Worm (Caenorhabditis elegans) whole organism, L1 larva: ENCODE data around the gene mrpl-35.

Source experiments
- aly-2 ChIP-seq: fragments of 150-350 bp; optimal IDR thresholded peaks from 2 replicates; lab custom pipeline; 2014; ENCODE audit warnings: missing biosample characterization, missing genetic modification characterization
- ets-5 ChIP-seq: fragments of 200-800 bp; sonication (Bioruptor generic); IDR thresholded peaks from 2 replicates; pipeline ENCODE4 v1.3.6; 2022; ENCODE audit warnings: missing genetic modification characterization, missing compliant biosample characterization
- jun-1 ChIP-seq: fragments of 150-350 bp; optimal IDR thresholded peaks from 2 replicates; lab custom pipeline; 2014; ENCODE audit warnings: missing biosample characterization, missing genetic modification reagents, missing genetic modification characterization
- lir-3 ChIP-seq: sonication (generic microtip); optimal IDR thresholded peaks from 2 replicates; lab custom pipeline; 2016; ENCODE audit warnings: mild to moderate bottlenecking, missing genetic modification characterization, moderate library complexity, missing compliant biosample characterization; ENCODE audit not compliant: poor library complexity

ce11 chrIII:3519505-3519904 is 9.5 kb downstream of the mrpl-35 start, which contains the start of gene hmit-1.3:
- TF ChIP-seq aly-2 (tag; lab: Kevin White, UChicago) (no peak), jun-1 (tag; lab: Kevin White, UChicago) (no peak), lir-3 (tag; lab: Kevin White, UChicago) (no peak), ets-5 (no peak)
